Fruit fly (Drosophila melanogaster): Measurements from ENCODE around the gene CG15365.
A peak's percentile ranks its signal among the peaks of the same experiment; 100 is the strongest.

The CG15365 gene

DNA sequence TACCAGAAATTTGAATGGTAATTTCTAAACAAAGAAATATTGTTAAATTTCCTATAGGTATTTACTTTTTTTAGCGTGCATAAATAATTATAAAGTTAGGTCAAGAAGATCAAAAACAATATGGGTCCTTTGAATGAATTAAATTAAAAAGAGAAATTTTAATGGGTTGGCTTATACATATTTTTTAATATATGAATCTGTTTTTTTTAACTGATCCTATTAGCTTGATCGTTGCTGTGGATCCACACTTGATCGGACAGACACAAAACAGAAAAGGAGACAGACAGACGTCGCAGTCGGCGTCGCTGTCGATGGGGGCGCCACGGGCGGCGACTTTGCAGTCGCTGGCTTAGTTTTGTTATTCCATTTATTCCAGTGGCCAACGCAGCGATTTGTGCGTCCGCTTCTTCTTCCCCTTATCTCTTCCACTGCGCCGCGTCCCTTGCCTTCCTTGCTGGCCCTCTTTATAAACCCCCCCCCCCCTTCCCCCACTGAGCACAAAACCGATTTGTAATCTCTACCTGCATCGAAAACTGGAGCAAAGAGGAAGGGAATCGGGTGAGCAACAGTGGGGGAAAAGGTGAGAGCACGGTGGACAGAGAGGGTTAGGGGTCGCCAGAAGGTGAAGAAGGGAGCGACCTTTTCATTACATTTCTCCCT is 19.9 kb downstream of the CG15365 start:
- TF ChIP-seq fd96Ca (GFP tag; IDR thresholded peaks at IDR 0.05) (peak; percentile 52; the same call in 1 of the 3 replicates), CG8301 (tag; optimal IDR thresholded peaks at IDR 0.05) (peak; percentile 83), CG10348 (GFP tag; IDR thresholded peaks at IDR 0.05) (no peak), Ets98B (GFP tag; IDR thresholded peaks at IDR 0.05) (no peak), rn (GFP tag; IDR thresholded peaks at IDR 0.05) (0 out of 2 replicates have a peak, but pooled peaks have one; percentile 19), CG17806 (tag; optimal IDR thresholded peaks at IDR 0.05) (peak; percentile 86), CG15710 (tag; optimal IDR thresholded peaks at IDR 0.05) (peak; percentile 92), Pif1A (GFP tag; optimal IDR thresholded peaks at IDR 0.05) (peak; percentile 76), CG14655 (GFP tag; optimal IDR thresholded peaks at IDR 0.05) (peak; percentile 88), CG12605 (GFP tag; IDR thresholded peaks at IDR 0.05) (peak; percentile 62; the same call in 1 of the 2 replicates), Snoo (tag; optimal IDR thresholded peaks at IDR 0.05) (peak; percentile 60), D1 (tag; optimal IDR thresholded peaks at IDR 0.05) (peak; percentile 75), EcR (GFP tag; optimal IDR thresholded peaks at IDR 0.05) (peak; percentile 78), gl (tag; optimal IDR thresholded peaks at IDR 0.05) (peak; percentile 31), CG9948 (tag; optimal IDR thresholded peaks at IDR 0.05) (peak; percentile 90), Pif1B (GFP tag; optimal IDR thresholded peaks at IDR 0.05) (peak; percentile 72), CG8159 (tag; optimal IDR thresholded peaks at IDR 0.05) (peak; percentile 94), CG4496 (GFP tag; IDR thresholded peaks at IDR 0.05) (peak; percentile 78; the same call in 2 of the 3 replicates), CG13204 (GFP tag; optimal IDR thresholded peaks at IDR 0.05) (peak; percentile 96), CG32121 (GFP tag; IDR thresholded peaks at IDR 0.05) (peak; percentile 57; the same call in 1 of the 2 replicates), CG34367 (tag; optimal IDR thresholded peaks at IDR 0.05) (peak; percentile 84)

DNA sequence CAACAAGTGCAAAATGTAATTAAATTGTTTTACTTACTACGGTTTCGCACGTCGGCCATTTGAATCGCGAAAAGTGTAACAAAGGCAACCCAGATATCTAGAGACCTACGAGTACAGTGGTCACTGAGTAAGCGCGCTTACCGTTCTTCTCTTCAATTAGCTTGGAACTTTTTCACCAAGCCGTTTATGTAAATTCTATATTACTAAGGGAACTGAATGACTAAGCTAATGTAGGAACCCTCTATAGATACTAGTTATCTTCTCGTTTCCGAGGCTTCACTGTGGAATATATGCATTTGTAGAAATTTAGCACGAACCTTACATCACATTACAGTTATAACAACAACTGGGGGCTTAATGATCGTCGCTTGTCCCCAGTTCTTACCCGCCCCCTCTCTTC is 20.8 kb downstream of the CG15365 start:
- peak; percentile 54 for TF ChIP-seq CG34367 (tag; optimal IDR thresholded peaks at IDR 0.05)
- TF ChIP-seq CG14655 (GFP tag; optimal IDR thresholded peaks at IDR 0.05): peak; percentile 67
- peak; percentile 66; the same call in 1 of the 2 replicates for TF ChIP-seq rn (GFP tag; IDR thresholded peaks at IDR 0.05)
- TF ChIP-seq CG10348 (GFP tag; IDR thresholded peaks at IDR 0.05): peak; percentile 52
- TF ChIP-seq Pif1A (GFP tag; optimal IDR thresholded peaks at IDR 0.05): peak; percentile 16
- TF ChIP-seq CG13204 (GFP tag; optimal IDR thresholded peaks at IDR 0.05): no peak
- TF ChIP-seq CG9948 (tag; optimal IDR thresholded peaks at IDR 0.05): peak; percentile 56
- peak; percentile 64 for TF ChIP-seq CG8301 (tag; optimal IDR thresholded peaks at IDR 0.05)
- no peak for TF ChIP-seq EcR (GFP tag; optimal IDR thresholded peaks at IDR 0.05)
- peak; percentile 67 for TF ChIP-seq CG15710 (tag; optimal IDR thresholded peaks at IDR 0.05)
- peak; percentile 93 for TF ChIP-seq CG4496 (GFP tag; IDR thresholded peaks at IDR 0.05)
- peak; percentile 87 for TF ChIP-seq CG32121 (GFP tag; IDR thresholded peaks at IDR 0.05)
- no peak for TF ChIP-seq Pif1B (GFP tag; optimal IDR thresholded peaks at IDR 0.05)
- no peak for TF ChIP-seq D1 (tag; optimal IDR thresholded peaks at IDR 0.05)
- TF ChIP-seq Ets98B (GFP tag; IDR thresholded peaks at IDR 0.05): peak; percentile 89
- TF ChIP-seq gl (tag; optimal IDR thresholded peaks at IDR 0.05): no peak
- TF ChIP-seq Snoo (tag; optimal IDR thresholded peaks at IDR 0.05): no peak
- peak; percentile 73 for TF ChIP-seq CG12605 (GFP tag; IDR thresholded peaks at IDR 0.05)
- peak; percentile 55 for TF ChIP-seq CG8159 (tag; optimal IDR thresholded peaks at IDR 0.05)
- peak; percentile 91 for TF ChIP-seq fd96Ca (GFP tag; IDR thresholded peaks at IDR 0.05)
- peak; percentile 60 for TF ChIP-seq CG17806 (tag; optimal IDR thresholded peaks at IDR 0.05)

DNA sequence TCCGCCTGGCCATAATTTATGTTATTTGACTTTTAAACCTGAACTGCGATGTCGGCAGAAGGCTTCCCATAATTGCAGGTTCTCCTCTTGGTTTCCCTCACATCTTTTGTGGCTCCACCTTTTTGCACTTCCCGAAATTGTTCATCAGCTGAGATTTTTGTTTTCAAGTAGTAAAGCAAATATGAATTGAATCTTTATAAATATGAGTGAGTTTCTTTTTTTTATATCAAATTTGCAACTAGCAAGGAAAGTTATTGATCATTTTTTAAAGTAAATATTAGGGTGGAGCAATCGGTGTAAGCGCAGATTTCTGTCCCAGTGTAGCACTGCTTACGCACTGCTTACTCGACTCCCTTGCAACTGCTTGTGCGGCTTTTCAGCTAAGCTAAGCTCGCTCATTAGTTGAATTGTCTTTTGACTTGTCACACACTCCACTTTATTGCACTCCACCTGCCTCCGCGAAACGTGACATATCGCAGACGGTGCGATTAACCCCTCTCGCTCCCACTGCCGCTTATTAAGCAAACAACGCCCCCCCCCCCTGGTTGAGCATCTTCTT is 21.3 kb downstream of the CG15365 start:
- TF ChIP-seq Pif1A (GFP tag; optimal IDR thresholded peaks at IDR 0.05) (peak; percentile 39), CG32121 (GFP tag; IDR thresholded peaks at IDR 0.05) (no peak), CG12605 (GFP tag; IDR thresholded peaks at IDR 0.05) (no peak), CG14655 (GFP tag; optimal IDR thresholded peaks at IDR 0.05) (peak; percentile 19), CG34367 (tag; optimal IDR thresholded peaks at IDR 0.05) (peak; percentile 31), CG15710 (tag; optimal IDR thresholded peaks at IDR 0.05) (peak; percentile 32), rn (GFP tag; IDR thresholded peaks at IDR 0.05) (no peak), fd96Ca (GFP tag; IDR thresholded peaks at IDR 0.05) (no peak), Ets98B (GFP tag; IDR thresholded peaks at IDR 0.05) (no peak), D1 (tag; optimal IDR thresholded peaks at IDR 0.05) (no peak), gl (tag; optimal IDR thresholded peaks at IDR 0.05) (no peak), CG9948 (tag; optimal IDR thresholded peaks at IDR 0.05) (peak; percentile 59), CG8301 (tag; optimal IDR thresholded peaks at IDR 0.05) (no peak), CG13204 (GFP tag; optimal IDR thresholded peaks at IDR 0.05) (no peak), Snoo (tag; optimal IDR thresholded peaks at IDR 0.05) (no peak), CG4496 (GFP tag; IDR thresholded peaks at IDR 0.05) (0 out of 3 replicates have a peak, but pooled peaks have one; percentile 14), EcR (GFP tag; optimal IDR thresholded peaks at IDR 0.05) (no peak), CG17806 (tag; optimal IDR thresholded peaks at IDR 0.05) (peak; percentile 50), CG10348 (GFP tag; IDR thresholded peaks at IDR 0.05) (no peak), Pif1B (GFP tag; optimal IDR thresholded peaks at IDR 0.05) (no peak), CG8159 (tag; optimal IDR thresholded peaks at IDR 0.05) (peak; percentile 55)

DNA sequence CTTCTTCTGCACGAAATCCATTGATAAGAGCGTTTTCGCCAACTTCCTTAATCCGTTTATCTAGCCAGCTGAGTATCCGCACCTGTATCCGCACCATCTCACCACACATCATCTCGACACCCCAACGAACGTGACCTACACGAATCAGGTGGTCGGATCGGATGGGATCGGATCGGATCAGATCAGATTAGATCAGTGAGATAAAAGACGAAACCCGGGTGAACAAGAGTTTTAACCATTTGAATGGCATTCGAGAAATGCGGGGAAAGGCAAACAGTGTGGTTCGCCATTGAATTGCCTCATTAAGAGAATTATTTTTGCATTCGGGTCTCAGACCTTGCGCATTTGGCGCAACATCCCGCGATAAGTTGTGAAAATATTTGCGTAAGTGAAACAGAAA is 22.9 kb downstream of the CG15365 start:
- TF ChIP-seq CG12605 (GFP tag; IDR thresholded peaks at IDR 0.05) (no peak), CG4496 (GFP tag; IDR thresholded peaks at IDR 0.05) (no peak), CG15710 (tag; optimal IDR thresholded peaks at IDR 0.05) (no peak)

DNA sequence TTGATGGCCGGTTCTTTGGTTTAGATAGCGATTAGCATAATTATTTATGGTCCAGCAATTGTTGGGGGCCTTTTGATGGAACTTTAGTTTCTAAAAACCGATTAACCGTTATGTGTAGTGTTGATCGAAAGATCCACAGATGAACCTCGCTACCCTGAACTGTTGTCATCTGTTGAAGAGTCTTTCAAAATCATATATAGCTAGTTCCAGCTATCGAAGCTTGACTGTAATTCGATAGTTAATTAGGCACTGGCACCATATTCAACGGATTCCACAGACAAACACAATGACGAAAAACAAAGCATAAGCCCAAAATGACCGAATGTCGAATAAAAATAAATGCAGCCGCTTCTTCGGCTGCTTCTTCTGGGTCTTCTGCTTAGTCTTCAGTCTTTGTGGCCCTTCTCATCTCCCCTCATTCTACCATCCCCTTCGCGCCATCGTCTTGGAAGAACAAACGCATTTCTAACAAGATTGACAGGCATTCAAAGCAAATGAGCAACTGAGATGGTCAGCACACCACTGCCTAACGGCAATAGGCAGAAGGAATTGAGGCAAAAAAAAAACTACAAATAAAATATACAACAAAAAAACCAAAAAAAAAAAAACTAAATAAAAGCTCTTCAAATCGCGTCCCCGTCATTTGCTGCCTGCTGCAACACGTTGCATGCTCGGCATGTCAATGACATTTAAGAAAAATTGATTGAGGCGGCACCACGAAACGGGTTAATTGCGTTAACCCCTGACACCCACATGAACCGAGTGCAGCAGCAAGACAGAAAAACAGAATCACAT is 23.9 kb downstream of the CG15365 start:
- TF ChIP-seq CG32121 (GFP tag; IDR thresholded peaks at IDR 0.05) (peak; percentile 84), Snoo (tag; optimal IDR thresholded peaks at IDR 0.05) (no peak), Ets98B (GFP tag; IDR thresholded peaks at IDR 0.05) (peak; percentile 57; the same call in 1 of the 2 replicates), CG4496 (GFP tag; IDR thresholded peaks at IDR 0.05) (peak; percentile 62), fd96Ca (GFP tag; IDR thresholded peaks at IDR 0.05) (peak; percentile 36; the same call in 1 of the 3 replicates)

Measured in whole organism, pupa.